Fruit fly (Drosophila melanogaster): ENCODE measurements around the gene CG13041.

DNA sequence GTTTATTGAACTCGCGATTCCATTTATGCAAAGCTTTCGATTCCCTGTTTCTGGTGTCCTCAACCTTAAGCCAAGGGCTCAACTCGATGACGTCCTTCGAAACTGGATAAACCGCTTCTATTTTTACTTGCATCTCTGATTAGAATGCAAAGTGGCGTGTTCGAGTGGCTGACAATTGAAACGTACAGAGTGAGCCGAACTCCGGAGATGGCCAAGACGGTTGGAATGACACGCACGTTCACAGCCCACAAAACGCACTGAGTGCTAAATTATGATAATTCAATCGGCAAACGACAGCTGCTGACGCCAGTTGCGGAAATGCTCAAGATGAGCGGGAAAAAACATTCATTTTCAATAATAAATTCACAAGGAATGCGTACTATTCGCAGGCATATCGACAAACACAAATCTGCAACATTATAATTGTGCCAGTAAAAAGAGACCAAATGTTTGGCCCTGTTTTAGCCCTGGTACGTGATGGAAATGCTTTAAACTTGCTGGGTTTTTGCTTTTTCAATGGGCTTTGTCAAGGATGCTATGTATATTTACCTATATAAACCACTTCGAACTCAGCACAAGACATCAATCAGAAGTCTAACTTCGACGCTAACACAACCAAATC, 46.9 kb downstream of the CG13041 start, which contains the start of gene CG13066:
- no peak for TF ChIP-seq jim (GFP tag; optimal IDR thresholded peaks at IDR 0.05)
- no peak for TF ChIP-seq Myc (optimal IDR thresholded peaks at IDR 0.05)

Data from whole organism, wandering third instar larva.